Fruit fly (Drosophila melanogaster) S2 (cell line): ENCODE data around the gene PIP4K.

ENCODE experiments used
- CG8478 ChIP-seq: fragments of >200 bp; optimal IDR thresholded peaks from 2 replicates; lab custom pipeline; 2018
- CTCF ChIP-seq, 2 experiments: fragments of >200 bp; optimal IDR thresholded peaks; 2 replicates each; lab custom pipeline; 2018

Gene PIP4K

DNA sequence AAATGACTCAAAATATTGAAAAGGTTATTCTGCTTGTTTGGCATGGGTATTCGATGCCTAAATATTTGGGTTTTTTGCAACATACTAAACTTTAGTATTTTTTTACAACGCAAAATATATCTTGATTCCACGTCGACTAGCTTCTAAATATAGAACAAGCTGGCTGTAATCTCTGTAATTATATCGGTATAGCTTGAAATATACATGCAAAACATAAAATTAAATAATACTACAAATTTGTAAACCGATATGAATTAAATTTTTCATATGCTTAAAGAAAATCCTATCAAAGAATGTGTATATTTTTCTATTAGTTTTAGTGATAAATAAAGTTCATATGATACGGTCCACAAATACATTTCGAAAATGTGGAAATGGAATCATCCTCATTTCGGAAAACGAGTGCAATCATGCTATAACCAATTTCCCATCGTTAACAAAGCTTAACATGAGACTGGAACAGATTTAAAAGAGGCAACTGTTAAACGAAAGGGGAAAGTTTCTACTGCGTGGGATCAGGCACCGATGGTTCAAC is 15.0 kb downstream of the PIP4K start, which contains the start of gene pho:
Gene pho, minus strand, starts transcription at position 38 of the 535 bp plus-strand sequence.
- TF ChIP-seq CTCF (optimal IDR thresholded peaks at IDR 0.05; lab: Kevin White, UChicago), result no peak
- TF ChIP-seq CG8478 (lab: Kevin White, UChicago), result no peak

DNA sequence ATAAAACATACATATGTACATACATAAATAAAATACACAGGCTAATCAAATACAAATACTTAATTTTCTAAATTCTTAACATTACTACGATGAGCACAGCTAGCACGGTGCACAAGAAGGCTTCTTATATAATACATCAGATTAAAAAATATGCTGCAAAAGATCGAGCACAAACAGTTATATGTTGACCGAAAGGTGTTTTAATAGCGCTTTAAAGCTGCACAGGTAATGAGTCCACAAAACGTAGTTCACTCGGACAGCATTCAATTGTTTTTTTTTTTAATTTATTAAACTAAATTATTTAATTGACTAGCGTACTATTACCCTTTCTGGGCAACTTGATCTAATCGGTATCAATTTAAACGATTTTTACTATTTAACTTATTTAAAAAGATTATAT is 21.5 kb downstream of the PIP4K start:
- TF ChIP-seq CTCF (optimal IDR thresholded peaks at IDR 0.05; lab: Kevin White, UChicago) (no peak), CG8478 (lab: Kevin White, UChicago) (no peak)

dm6 chr4:1162058-1162457 is 34.6 kb downstream of the PIP4K start, which contains the start of gene CG32017:
Gene CG32017, minus strand, starts transcription at chr4:1162158.
- TF ChIP-seq CTCF (optimal IDR thresholded peaks at IDR 0.05; lab: Kevin White, UChicago) (no peak), CG8478 (lab: Kevin White, UChicago) (no peak)

DNA sequence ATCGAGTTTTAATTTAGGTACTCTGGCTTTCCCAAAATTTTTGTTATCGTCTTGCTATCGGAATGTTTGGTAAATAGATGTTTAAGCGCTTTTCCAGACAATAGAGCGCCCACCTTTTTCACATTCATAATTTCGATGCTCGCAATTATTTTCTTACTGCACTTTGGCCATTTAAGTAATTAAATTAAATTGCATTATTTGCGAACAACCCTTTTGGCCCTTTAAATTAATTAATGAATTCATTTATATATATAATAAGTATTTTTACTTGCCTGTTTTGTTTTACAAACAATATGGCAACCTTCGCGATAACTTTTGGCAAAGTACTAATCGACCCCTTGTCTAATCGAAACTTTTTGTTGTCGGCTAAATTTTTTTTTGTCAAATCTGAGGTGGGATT is 40.4 kb downstream of the PIP4K start:
- TF ChIP-seq CG8478 (lab: Kevin White, UChicago) (no peak), CTCF (optimal IDR thresholded peaks at IDR 0.05; lab: Kevin White, UChicago) (no peak)

DNA sequence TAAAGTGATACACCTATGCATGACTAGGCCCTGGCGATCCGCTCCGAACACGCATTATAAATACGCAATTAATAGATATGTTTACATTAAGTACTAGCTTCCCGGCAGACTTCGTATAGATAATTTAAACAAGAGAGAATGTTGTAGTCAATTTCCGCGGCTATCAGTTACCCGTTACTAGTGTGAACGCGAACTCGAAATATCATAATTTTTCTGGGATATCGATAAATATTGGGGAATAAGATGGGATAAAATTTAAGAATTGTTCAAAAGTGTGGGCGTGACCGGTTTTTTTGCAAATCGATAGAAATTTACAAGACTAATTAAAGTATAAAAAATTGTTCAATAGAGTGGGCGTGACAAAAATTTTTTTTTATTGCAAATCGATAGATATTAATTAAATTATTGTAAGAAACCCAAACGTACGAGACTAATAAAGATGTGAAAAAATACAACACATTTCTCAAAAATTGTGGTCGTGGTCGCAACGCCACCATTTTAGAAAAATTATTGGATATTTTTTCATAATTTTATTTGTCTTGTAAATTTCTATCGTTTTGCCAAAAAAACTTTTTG is 48.6 kb downstream of the PIP4K start:
- TF ChIP-seq CTCF (optimal IDR thresholded peaks at IDR 0.05; lab: Kevin White, UChicago), result no peak
- no peak for TF ChIP-seq CG8478 (lab: Kevin White, UChicago)

- TF ChIP-seq CG8478 (lab: Kevin White, UChicago) (no peak), CTCF (optimal IDR thresholded peaks at IDR 0.05; lab: Kevin White, UChicago) (no peak)
Observed at dm6 chr4:1147166-1147565, 49.5 kb downstream of the PIP4K start, which contains the start of gene Kif3C. Gene Kif3C, plus strand, starts transcription at chr4:1147466.

DNA sequence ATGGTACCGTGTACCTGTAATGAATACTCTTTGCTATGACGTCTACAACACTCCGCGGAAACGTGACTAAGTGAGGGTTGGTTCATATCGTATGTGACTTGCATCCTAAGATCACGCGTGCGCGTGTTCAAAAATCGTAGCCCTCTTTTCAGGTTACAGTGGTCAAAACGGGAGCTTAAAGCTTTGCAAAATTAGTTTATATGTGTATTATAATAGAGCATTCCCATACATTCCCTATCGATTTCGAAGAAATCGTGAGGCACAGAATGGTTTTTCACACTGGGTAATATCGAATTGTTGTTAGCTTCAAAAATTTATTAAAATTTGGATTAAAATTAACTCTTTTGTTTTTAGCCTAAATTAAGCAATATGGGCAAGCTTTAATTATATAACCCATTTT is 50.2 kb downstream of the PIP4K start:
- no peak for TF ChIP-seq CG8478 (lab: Kevin White, UChicago)
- TF ChIP-seq CTCF (optimal IDR thresholded peaks at IDR 0.05; lab: Kevin White, UChicago), result no peak

- TF ChIP-seq CTCF (optimal IDR thresholded peaks at IDR 0.05; lab: Kevin White, UChicago) (no peak), CG8478 (lab: Kevin White, UChicago) (no peak)
Observed at dm6 chr4:1144715-1145114, 51.9 kb downstream of the PIP4K start.
